Worm (Caenorhabditis elegans) whole organism, L3 larva: ENCODE measurements around the gene F32D8.8.

Experiments
- aly-2 ChIP-seq: fragments of 150-350 bp; optimal IDR thresholded peaks from 2 replicates; lab custom pipeline; 2014; ENCODE audit warnings: missing biosample characterization, missing genetic modification characterization
- elt-3 ChIP-seq, 3 experiments: fragments of 150-350 bp in 1 of 3; sonication (generic microtip) in 2 of 3; optimal IDR thresholded peaks; 2 replicates in 2 of 3; 4 replicates in 1 of 3; lab custom pipeline; 2014 to 2017; ENCODE audit warnings: missing biosample characterization in 3 of 3, missing genetic modification characterization in 3 of 3
- fkh-10 ChIP-seq: sonication (generic microtip); optimal IDR thresholded peaks from 2 replicates; lab custom pipeline; 2017; ENCODE audit warnings: missing biosample characterization, missing genetic modification reagents, missing genetic modification characterization
- hmg-11 ChIP-seq: sonication (generic microtip); optimal IDR thresholded peaks from 2 replicates; lab custom pipeline; 2016; ENCODE audit warnings: missing genetic modification characterization, missing compliant biosample characterization
- nhr-11 ChIP-seq: fragments of 150-350 bp; optimal IDR thresholded peaks from 2 replicates; lab custom pipeline; 2014; ENCODE audit warnings: missing biosample characterization, missing genetic modification characterization
- nhr-12 ChIP-seq: fragments of 150-350 bp; optimal IDR thresholded peaks from 2 replicates; lab custom pipeline; 2014; ENCODE audit warnings: missing biosample characterization, missing genetic modification characterization
- nhr-25 ChIP-seq: sonication (generic microtip); optimal IDR thresholded peaks from 2 replicates; lab custom pipeline; 2017; ENCODE audit warnings: missing biosample characterization, missing genetic modification characterization
- snpc-4 ChIP-seq: fragments of 150-350 bp; optimal IDR thresholded peaks from 2 replicates; lab custom pipeline; 2014; ENCODE audit warnings: missing biosample characterization, missing genetic modification characterization
- zag-1 ChIP-seq: fragments of 150-350 bp; optimal IDR thresholded peaks from 2 replicates; lab custom pipeline; 2014; ENCODE audit warnings: missing biosample characterization, missing genetic modification characterization

- no peak for TF ChIP-seq nhr-12 (tag; lab: Kevin White, UChicago)
- TF ChIP-seq fkh-10: no peak
- no peak for TF ChIP-seq snpc-4 (tag; lab: Kevin White, UChicago)
- TF ChIP-seq elt-3 (tag; optimal IDR thresholded peaks at IDR 0.05; lab: Kevin White, UChicago): no peak
- peak; percentile 54 for TF ChIP-seq nhr-25 (tag; lab: Kevin White, UChicago)
- TF ChIP-seq zag-1: no peak
- no peak for TF ChIP-seq hmg-11 (tag; lab: Kevin White, UChicago)
- TF ChIP-seq nhr-11 (tag; lab: Kevin White, UChicago): no peak
- TF ChIP-seq aly-2 (tag; lab: Kevin White, UChicago): no peak
Observed at ce11 chrV:10898629-10899028, 4.0 kb downstream of the F32D8.8 start.
